Fruit fly (Drosophila melanogaster): ENCODE results near the gene Agpat4.
A peak's percentile ranks its signal among the peaks of the same experiment; 100 is the strongest.

Gene Agpat4

DNA sequence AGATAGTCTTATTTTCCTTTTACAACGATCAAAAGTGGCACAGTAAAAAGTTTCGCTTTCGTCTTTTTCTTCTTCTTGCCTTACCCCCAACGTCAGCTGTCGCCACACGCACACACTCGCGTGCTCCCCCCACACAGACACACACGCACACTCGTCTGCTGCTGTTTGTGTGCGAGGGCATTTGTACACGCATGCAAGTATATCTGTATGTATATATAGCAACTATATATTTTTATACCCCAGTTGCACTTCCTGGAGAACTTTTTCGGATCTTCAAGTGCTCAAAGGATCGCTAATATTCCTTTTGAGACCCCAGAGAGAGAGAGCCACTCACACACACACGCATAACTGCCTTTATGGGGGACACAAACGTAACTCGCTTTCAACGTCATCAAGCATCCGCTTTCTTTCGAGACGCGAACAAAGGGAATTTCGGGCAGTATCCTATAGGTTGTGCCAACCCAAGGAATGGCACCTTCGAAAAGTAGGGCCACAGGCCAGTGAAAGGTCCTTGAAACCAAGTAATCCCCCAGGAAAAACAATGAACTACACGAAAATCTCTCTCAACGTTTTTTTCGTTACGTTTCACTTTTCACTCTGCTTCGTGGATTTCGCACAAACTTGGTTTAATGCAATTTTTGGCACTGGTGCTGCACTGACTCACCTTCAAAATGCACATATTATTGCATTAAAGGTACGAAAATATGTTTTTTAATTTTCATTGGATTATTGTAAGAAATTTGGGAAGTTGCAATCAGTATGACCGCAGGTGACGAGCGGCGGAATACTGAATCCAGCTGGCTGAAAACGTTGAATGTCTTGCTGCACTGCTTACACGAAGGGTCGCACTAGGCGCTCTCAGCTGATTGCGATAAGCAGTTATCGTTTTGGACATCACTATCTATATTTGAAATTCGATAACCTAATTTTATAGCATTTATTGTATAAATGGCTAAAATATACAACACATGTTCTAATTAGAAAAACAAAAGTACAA, 3.3 kb downstream of the Agpat4 start, which contains the start of gene roq:
Gene roq, minus strand, starts transcription at position 799 of the 997 bp plus-strand sequence.
- peak; percentile 35 for TF ChIP-seq h (GFP tag; optimal IDR thresholded peaks at IDR 0.05)
- TF ChIP-seq OdsH (GFP tag; optimal IDR thresholded peaks at IDR 0.05): peak; percentile 19
- TF ChIP-seq N (GFP tag; optimal IDR thresholded peaks at IDR 0.05): peak; percentile 86
- TF ChIP-seq CrebA (GFP tag; optimal IDR thresholded peaks at IDR 0.05; ENCODE audit: borderline replicate concordance): peak; percentile 88
- peak; percentile 18 for TF ChIP-seq Rel (GFP tag; optimal IDR thresholded peaks at IDR 0.05)
- TF ChIP-seq Rel (tag; optimal IDR thresholded peaks at IDR 0.05): peak; percentile 6
- TF ChIP-seq Hr83 (GFP tag; optimal IDR thresholded peaks at IDR 0.05; ENCODE audit: poor library complexity, severe bottlenecking): no peak
- no peak for TF ChIP-seq sv (GFP tag; optimal IDR thresholded peaks at IDR 0.05)

DNA sequence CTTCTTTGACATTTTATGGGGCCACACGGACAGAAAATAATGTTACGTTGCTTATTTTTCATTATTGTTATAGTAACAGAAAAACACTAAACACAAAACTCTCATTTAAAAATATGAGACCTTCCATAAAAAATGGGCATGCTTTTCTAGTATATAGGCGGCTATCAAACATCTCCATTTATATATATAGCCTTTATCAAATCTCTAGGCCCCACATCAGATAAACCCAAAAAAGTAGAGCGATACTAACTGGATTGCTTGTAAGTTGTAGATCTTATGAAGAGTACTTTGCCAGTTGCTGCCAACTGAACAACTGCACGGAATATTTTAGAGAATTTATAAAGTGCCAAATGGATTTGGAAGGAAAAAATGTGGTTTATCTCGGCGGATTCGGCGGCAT, 11.8 kb downstream of the Agpat4 start, which contains the start of gene CG18814:
Gene CG18814, plus strand, starts transcription at position 301 of the 400 bp plus-strand sequence.
- TF ChIP-seq CG9705 (GFP tag; optimal IDR thresholded peaks at IDR 0.05) (no peak), Dfd (GFP tag; optimal IDR thresholded peaks at IDR 0.05) (no peak), pan (optimal IDR thresholded peaks at IDR 0.05) (no peak), dl (GFP tag; optimal IDR thresholded peaks at IDR 0.05; ENCODE audit: insufficient read depth in 1 of 2, partially characterized antibody in 2 of 2) (no peak), dsf (GFP tag; optimal IDR thresholded peaks at IDR 0.05; ENCODE audit: borderline replicate concordance) (no peak), CrebA (GFP tag; optimal IDR thresholded peaks at IDR 0.05; ENCODE audit: borderline replicate concordance) (no peak), Hr83 (GFP tag; optimal IDR thresholded peaks at IDR 0.05; ENCODE audit: poor library complexity, severe bottlenecking) (no peak), Jra (GFP tag; optimal IDR thresholded peaks at IDR 0.05) (no peak), jim (GFP tag; optimal IDR thresholded peaks at IDR 0.05) (no peak), sv (GFP tag; optimal IDR thresholded peaks at IDR 0.05) (no peak)

- TF ChIP-seq Vsx2 (GFP tag; optimal IDR thresholded peaks at IDR 0.05; ENCODE audit: partially characterized antibody) (no peak), foxo (GFP tag; optimal IDR thresholded peaks at IDR 0.05) (no peak), rgr (GFP tag; optimal IDR thresholded peaks at IDR 0.05) (no peak), tai (GFP tag; optimal IDR thresholded peaks at IDR 0.05) (no peak), jim (GFP tag; optimal IDR thresholded peaks at IDR 0.05) (no peak), psq (GFP tag; optimal IDR thresholded peaks at IDR 0.05) (no peak), Myc (optimal IDR thresholded peaks at IDR 0.05) (no peak), br (GFP tag; optimal IDR thresholded peaks at IDR 0.05) (no peak), ey (GFP tag; optimal IDR thresholded peaks at IDR 0.05) (no peak), Sp1 (GFP tag; optimal IDR thresholded peaks at IDR 0.05) (no peak), Hr83 (GFP tag; optimal IDR thresholded peaks at IDR 0.05; ENCODE audit: poor library complexity, severe bottlenecking) (no peak)
Observed at dm6 chr3L:16368199-16368598, 13.2 kb downstream of the Agpat4 start, which contains the start of gene CG4842. CG4842 (plus strand) TSS chr3L:16368389.

DNA sequence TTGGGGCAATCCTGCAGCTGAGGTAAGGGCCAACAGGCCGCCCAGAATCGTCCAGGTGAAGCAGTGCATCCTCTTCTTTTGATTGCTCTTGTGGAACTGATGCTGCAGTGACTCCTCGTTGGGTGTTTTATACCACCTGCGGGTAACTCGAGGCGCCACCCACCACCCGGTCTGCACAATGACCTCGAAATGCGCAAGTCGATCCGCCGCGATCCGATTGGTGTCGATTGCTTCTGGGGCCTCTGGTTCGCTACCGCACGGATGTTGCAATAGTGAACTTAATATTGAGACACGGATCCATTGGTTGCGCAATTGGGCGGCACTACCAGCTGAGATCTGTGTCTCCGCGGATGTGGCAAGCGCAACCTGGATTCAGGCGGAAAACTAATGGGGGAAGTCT, 14.1 kb downstream of the Agpat4 start, which contains the start of gene Cpr72Ec:
Gene Cpr72Ec, minus strand, starts transcription at position 101 of the 400 bp plus-strand sequence.
- TF ChIP-seq sage (GFP tag; optimal IDR thresholded peaks at IDR 0.05): no peak
- no peak for TF ChIP-seq woc (GFP tag; optimal IDR thresholded peaks at IDR 0.05)
- no peak for TF ChIP-seq Rel (GFP tag; optimal IDR thresholded peaks at IDR 0.05)
- no peak for TF ChIP-seq Rel (tag; optimal IDR thresholded peaks at IDR 0.05)
- no peak for TF ChIP-seq brk (GFP tag; optimal IDR thresholded peaks at IDR 0.05)
- TF ChIP-seq dmrt93B (GFP tag; optimal IDR thresholded peaks at IDR 0.05): no peak

- no peak for TF ChIP-seq Abd-B (GFP tag; optimal IDR thresholded peaks at IDR 0.05)
- no peak for TF ChIP-seq sage (GFP tag; optimal IDR thresholded peaks at IDR 0.05)
- no peak for TF ChIP-seq lola (GFP tag; optimal IDR thresholded peaks at IDR 0.05)
- no peak for TF ChIP-seq Dfd (GFP tag; optimal IDR thresholded peaks at IDR 0.05)
- TF ChIP-seq Hr83 (GFP tag; optimal IDR thresholded peaks at IDR 0.05; ENCODE audit: poor library complexity, severe bottlenecking): no peak
- TF ChIP-seq dl (GFP tag; optimal IDR thresholded peaks at IDR 0.05; ENCODE audit: insufficient read depth in 1 of 2, partially characterized antibody in 2 of 2): no peak
- TF ChIP-seq Sp1 (GFP tag; optimal IDR thresholded peaks at IDR 0.05): no peak
- no peak for TF ChIP-seq dsf (GFP tag; optimal IDR thresholded peaks at IDR 0.05; ENCODE audit: borderline replicate concordance)
- no peak for TF ChIP-seq Hr78 (GFP tag; optimal IDR thresholded peaks at IDR 0.05)
Observed at dm6 chr3L:16364599-16364998, 16.8 kb downstream of the Agpat4 start, which contains the start of gene Cpr72Eb. Cpr72Eb (plus strand) TSS chr3L:16364899.

All from whole organism, wandering third instar larva.